Fruit fly (Drosophila melanogaster): ENCODE measurements around the gene HemK2.

DNA sequence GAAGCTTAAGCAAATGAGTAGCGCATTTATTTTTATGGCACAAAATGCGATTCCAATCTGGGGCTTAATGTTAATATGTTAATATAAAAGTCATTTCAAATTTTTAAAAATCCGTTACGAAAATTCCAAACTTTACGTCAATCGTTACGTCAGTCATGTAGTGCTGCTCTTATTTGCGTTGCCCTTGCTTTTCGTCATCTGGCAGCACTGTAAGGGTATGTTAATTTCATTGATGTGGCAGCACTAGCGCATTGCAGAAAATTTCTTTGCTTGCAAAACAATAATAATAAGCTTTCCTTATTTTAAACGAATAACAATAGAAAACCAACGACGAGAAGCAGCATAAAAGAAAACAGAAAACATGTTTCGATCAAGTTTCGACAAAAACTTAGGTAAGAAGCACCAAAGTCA lies 19.7 kb downstream of the HemK2 start, which contains the start of gene Hrs:
- TF ChIP-seq Smox (GFP tag; optimal IDR thresholded peaks at IDR 0.05) (no peak), CG10631 (GFP tag; optimal IDR thresholded peaks at IDR 0.05) (no peak), pdm3 (GFP tag; optimal IDR thresholded peaks at IDR 0.05) (no peak), Blimp-1 (GFP tag; optimal IDR thresholded peaks at IDR 0.05) (no peak), Hr4 (GFP tag; optimal IDR thresholded peaks at IDR 0.05) (no peak)

Data from whole organism, prepupa.